Worm (Caenorhabditis elegans) whole organism, young adult: ENCODE data around the gene tkr-3.

ENCODE experiments used
- B0035.1 ChIP-seq: sonication (generic microtip); optimal IDR thresholded peaks from 2 replicates; lab custom pipeline; 2016; ENCODE audit warnings: missing genetic modification characterization, mild to moderate bottlenecking, missing compliant biosample characterization, missing genotype, missing genetic modification reagents
- F52B5.7 ChIP-seq: sonication (generic microtip); optimal IDR thresholded peaks from 2 replicates; lab custom pipeline; 2016; ENCODE audit warnings: mild to moderate bottlenecking, missing genetic modification characterization, missing compliant biosample characterization
- F57C9.4 ChIP-seq: sonication (generic microtip); optimal IDR thresholded peaks from 2 replicates; lab custom pipeline; 2017; ENCODE audit warnings: mild to moderate bottlenecking, missing genetic modification characterization, missing compliant biosample characterization
- T07F8.4 ChIP-seq: sonication (generic microtip); optimal IDR thresholded peaks from 2 replicates; lab custom pipeline; 2016; ENCODE audit warnings: mild to moderate bottlenecking, missing genetic modification characterization, moderate library complexity, missing compliant biosample characterization
- Y56A3A.18 ChIP-seq: fragments of 200-800 bp; sonication (Bioruptor generic); IDR thresholded peaks from 2 replicates; pipeline ENCODE4 v1.3.6; 2022; ENCODE audit warnings: missing genetic modification reagents, missing genetic modification characterization, missing compliant biosample characterization
- ama-1 ChIP-seq, 3 experiments: fragments of 150-350 bp in 1 of 3; sonication (generic microtip) in 2 of 3; optimal IDR thresholded peaks; 2 replicates each; lab custom pipeline; 2014 to 2018; ENCODE audit warnings: missing biosample characterization in 2 of 3, missing genetic modification characterization in 2 of 3, missing genetic modification reagents in 2 of 3
- aptf-3 ChIP-seq: fragments of 200-800 bp; sonication (Bioruptor generic); IDR thresholded peaks from 2 replicates; pipeline ENCODE4 v1.3.6; 2022; ENCODE audit warnings: missing genetic modification characterization, missing compliant biosample characterization
- ceh-58 ChIP-seq: fragments of 200-800 bp; sonication (Bioruptor generic); IDR thresholded peaks from 2 replicates; pipeline ENCODE4 v1.3.6; 2022; ENCODE audit warnings: missing genetic modification characterization, missing compliant biosample characterization
- nfya-2 ChIP-seq: fragments of 200-800 bp; sonication (Bioruptor generic); IDR thresholded peaks from 2 replicates; pipeline ENCODE4 v1.3.6; 2022; ENCODE audit warnings: missing genetic modification reagents, missing genetic modification characterization, missing compliant biosample characterization
- pha-4 ChIP-seq: fragments of 150-350 bp; sonication (generic microtip); optimal IDR thresholded peaks from 2 replicates; lab custom pipeline; 2014; ENCODE audit warnings: missing biosample characterization, missing genetic modification reagents, missing genetic modification characterization
- ztf-18 ChIP-seq: sonication (generic microtip); optimal IDR thresholded peaks from 2 replicates; lab custom pipeline; 2016; ENCODE audit warnings: missing genotype, mild to moderate bottlenecking, missing genetic modification characterization, missing compliant biosample characterization

ce11 chrIV:5078846-5079245, 43.0 kb downstream of the tkr-3 start:
- TF ChIP-seq ama-1 (optimal IDR thresholded peaks at IDR 0.05; lab: Kevin White, UChicago) = no peak
- no peak for TF ChIP-seq ama-1 (GFP tag; optimal IDR thresholded peaks at IDR 0.05; lab: Kevin White, UChicago)
- no peak for TF ChIP-seq F52B5.7
- no peak for TF ChIP-seq nfya-2
- no peak for TF ChIP-seq F57C9.4 (tag; lab: Kevin White, UChicago)
- no peak for TF ChIP-seq Y56A3A.18 (GFP tag; lab: Robert Waterston, UW)
- TF ChIP-seq ceh-58 (GFP tag; lab: Robert Waterston, UW) = no peak
- TF ChIP-seq ztf-18 (tag; lab: Kevin White, UChicago) = no peak
- TF ChIP-seq pha-4 (tag; lab: Kevin White, UChicago) = no peak
- TF ChIP-seq T07F8.4 (tag; lab: Kevin White, UChicago) = no peak
- TF ChIP-seq aptf-3 (GFP tag; lab: Robert Waterston, UW) = no peak
- TF ChIP-seq B0035.1 (tag; lab: Kevin White, UChicago) = no peak
